Worm (Caenorhabditis elegans): Measurements from ENCODE around the gene sdz-21.

The sdz-21 gene

ce11 chrIII:5660976-5661375 is 4.1 kb upstream of the sdz-21 start, which contains the start of gene F54E7.6:
F54E7.6 (minus strand) TSS chrIII:5661085.
- TF ChIP-seq blmp-1 (tag; optimal IDR thresholded peaks at IDR 0.05) (no peak), lin-32 (GFP tag; optimal IDR thresholded peaks at IDR 0.05) (no peak), sem-2 (GFP tag; optimal IDR thresholded peaks at IDR 0.05) (no peak), pha-4 (tag; optimal IDR thresholded peaks at IDR 0.05) (no peak), ztf-11 (tag; optimal IDR thresholded peaks at IDR 0.05) (no peak), lsy-2 (tag; optimal IDR thresholded peaks at IDR 0.05) (no peak), cnd-1 (tag; optimal IDR thresholded peaks at IDR 0.05) (no peak), sptf-1 (tag; optimal IDR thresholded peaks at IDR 0.05) (no peak), zip-8 (tag; optimal IDR thresholded peaks at IDR 0.05) (peak; percentile 99), ces-1 (GFP tag; optimal IDR thresholded peaks at IDR 0.05) (no peak), hlh-1 (tag; optimal IDR thresholded peaks at IDR 0.05) (no peak), ham-2 (GFP tag; optimal IDR thresholded peaks at IDR 0.05) (peak; percentile 42)

DNA sequence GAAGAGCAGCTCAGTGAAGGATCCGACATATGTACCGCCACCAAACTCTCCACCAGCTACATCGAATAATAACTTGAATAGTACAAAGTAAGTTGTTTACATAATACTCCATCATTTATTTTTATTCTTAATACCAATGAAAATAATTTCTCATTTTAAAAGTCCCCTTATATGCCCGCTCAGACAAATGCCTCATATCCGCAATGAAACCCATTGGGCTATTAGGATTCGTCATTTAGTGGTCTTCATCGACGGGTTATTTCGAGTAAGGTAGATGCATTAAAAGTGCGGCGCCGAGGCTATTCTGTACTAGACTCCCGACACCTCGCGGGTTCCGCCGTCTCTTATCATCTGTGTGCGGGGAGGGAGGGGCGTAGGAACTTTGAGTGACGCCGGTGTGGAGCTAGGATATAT is 3.1 kb downstream of the sdz-21 start:
- TF ChIP-seq nhr-2 (tag; optimal IDR thresholded peaks at IDR 0.05): no peak
- no peak for TF ChIP-seq bed-3 (GFP tag; optimal IDR thresholded peaks at IDR 0.05)
- no peak for TF ChIP-seq cnd-1 (tag; optimal IDR thresholded peaks at IDR 0.05)
- no peak for TF ChIP-seq ztf-11 (tag; optimal IDR thresholded peaks at IDR 0.05)
- no peak for TF ChIP-seq snpc-4 (tag; optimal IDR thresholded peaks at IDR 0.05)
- no peak for TF ChIP-seq lin-13 (tag; optimal IDR thresholded peaks at IDR 0.05)
- no peak for TF ChIP-seq zip-8 (tag; optimal IDR thresholded peaks at IDR 0.05)
- TF ChIP-seq unc-62 (GFP tag; optimal IDR thresholded peaks at IDR 0.05): no peak
- no peak for TF ChIP-seq ceh-39 (tag; optimal IDR thresholded peaks at IDR 0.05)
- no peak for TF ChIP-seq nhr-28 (tag; optimal IDR thresholded peaks at IDR 0.05)
- no peak for TF ChIP-seq ham-2 (GFP tag; optimal IDR thresholded peaks at IDR 0.05)
- no peak for TF ChIP-seq ces-1 (GFP tag; optimal IDR thresholded peaks at IDR 0.05)
- TF ChIP-seq nhr-76 (tag; optimal IDR thresholded peaks at IDR 0.05): no peak
- no peak for TF ChIP-seq drap-1 (GFP tag; optimal IDR thresholded peaks at IDR 0.05)
- no peak for TF ChIP-seq lin-32 (GFP tag; optimal IDR thresholded peaks at IDR 0.05)
- TF ChIP-seq elt-1 (tag; optimal IDR thresholded peaks at IDR 0.05; ENCODE audit: borderline replicate concordance, insufficient read depth): no peak
- TF ChIP-seq M03D4.4 (tag; optimal IDR thresholded peaks at IDR 0.05): no peak
- no peak for TF ChIP-seq blmp-1 (tag; optimal IDR thresholded peaks at IDR 0.05)
- no peak for TF ChIP-seq nhr-12 (tag; optimal IDR thresholded peaks at IDR 0.05)
- TF ChIP-seq mab-5 (tag; optimal IDR thresholded peaks at IDR 0.05): no peak

DNA sequence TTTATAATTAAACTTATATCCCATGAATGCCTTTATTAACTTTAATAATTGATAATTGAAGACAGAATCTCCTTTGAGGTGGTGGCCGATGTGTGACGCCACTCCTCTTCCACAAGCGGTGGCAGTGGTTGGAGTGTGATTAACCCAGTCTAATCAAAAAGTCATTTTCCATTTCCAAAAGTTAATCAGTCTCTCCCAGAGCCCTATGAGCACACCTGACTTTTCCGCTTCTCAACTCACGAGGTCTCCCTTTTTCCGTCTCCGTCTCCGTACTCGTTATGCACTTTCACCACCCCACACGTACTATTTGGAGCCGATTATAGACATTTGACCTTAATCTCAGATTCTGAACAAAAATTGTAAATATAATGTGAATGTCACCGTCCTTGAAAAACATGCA is 14.1 kb downstream of the sdz-21 start:
- TF ChIP-seq nhr-2 (tag; optimal IDR thresholded peaks at IDR 0.05) (no peak), elt-1 (tag; optimal IDR thresholded peaks at IDR 0.05; ENCODE audit: borderline replicate concordance, insufficient read depth) (no peak), drap-1 (GFP tag; optimal IDR thresholded peaks at IDR 0.05) (no peak), ceh-43 (GFP tag; optimal IDR thresholded peaks at IDR 0.05) (no peak), unc-120 (tag; optimal IDR thresholded peaks at IDR 0.05; ENCODE audit: poor library complexity, severe bottlenecking) (peak; percentile 2), ztf-11 (tag; optimal IDR thresholded peaks at IDR 0.05) (no peak), cnd-1 (tag; optimal IDR thresholded peaks at IDR 0.05) (no peak)

DNA sequence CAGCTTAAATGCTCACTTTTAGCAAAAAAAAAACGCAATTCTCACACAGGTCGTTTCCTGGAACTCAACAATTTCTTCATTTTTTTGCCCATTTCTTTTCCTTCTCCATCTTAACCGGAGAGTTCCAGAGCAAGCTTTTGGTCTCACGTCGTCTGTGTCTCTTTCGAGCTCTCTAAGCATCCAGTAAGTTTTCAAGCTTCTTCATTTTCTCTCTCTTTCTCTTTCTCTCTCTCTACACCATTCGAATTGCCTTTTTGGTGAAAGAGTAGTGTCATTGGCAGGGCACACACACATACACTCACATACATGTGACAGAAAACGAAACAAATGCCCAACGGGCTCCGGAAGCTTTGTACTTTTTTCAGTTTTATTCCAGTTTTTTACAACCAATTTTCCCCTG is 16.9 kb downstream of the sdz-21 start:
- TF ChIP-seq ces-1 (GFP tag; optimal IDR thresholded peaks at IDR 0.05) (peak; percentile 32), sem-2 (GFP tag; optimal IDR thresholded peaks at IDR 0.05) (no peak)

DNA sequence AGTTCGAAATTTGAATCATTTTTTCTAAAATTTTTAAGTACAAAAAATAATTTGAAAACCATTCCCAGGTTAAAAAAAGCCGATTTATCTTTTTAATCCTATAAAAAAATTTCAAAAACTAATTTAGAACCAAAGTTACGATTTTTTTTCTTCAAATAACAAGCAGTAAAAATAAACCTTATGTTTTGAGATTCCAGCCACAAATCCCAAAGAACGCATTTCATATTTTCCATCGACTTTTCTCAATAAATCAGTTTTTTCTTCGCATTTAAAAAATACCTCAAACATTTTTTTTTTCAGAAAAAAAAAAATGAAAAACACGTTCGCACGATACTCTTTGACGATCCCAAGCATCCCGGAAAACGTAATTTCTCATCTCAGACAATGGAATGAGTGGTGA is 21.7 kb downstream of the sdz-21 start, which contains the start of gene ckk-1:
ckk-1 (plus strand) TSS at position 301 of the 400 bp plus-strand sequence.
- TF ChIP-seq unc-120 (tag; optimal IDR thresholded peaks at IDR 0.05; ENCODE audit: poor library complexity, severe bottlenecking) (no peak), nhr-237 (tag; optimal IDR thresholded peaks at IDR 0.05) (no peak), nhr-76 (tag; optimal IDR thresholded peaks at IDR 0.05) (no peak), drap-1 (GFP tag; optimal IDR thresholded peaks at IDR 0.05) (no peak), hlh-1 (tag; optimal IDR thresholded peaks at IDR 0.05) (no peak), ham-2 (GFP tag; optimal IDR thresholded peaks at IDR 0.05) (no peak), mep-1 (tag; optimal IDR thresholded peaks at IDR 0.05) (no peak), M03D4.4 (tag; optimal IDR thresholded peaks at IDR 0.05) (no peak), sem-2 (GFP tag; optimal IDR thresholded peaks at IDR 0.05) (no peak), pha-4 (tag; optimal IDR thresholded peaks at IDR 0.05) (no peak), unc-39 (tag; optimal IDR thresholded peaks at IDR 0.05) (no peak), sptf-1 (tag; optimal IDR thresholded peaks at IDR 0.05) (no peak), nhr-2 (tag; optimal IDR thresholded peaks at IDR 0.05) (no peak), elt-3 (tag; optimal IDR thresholded peaks at IDR 0.05) (no peak), ztf-11 (tag; optimal IDR thresholded peaks at IDR 0.05) (no peak), nhr-28 (tag; optimal IDR thresholded peaks at IDR 0.05) (no peak), mab-5 (tag; optimal IDR thresholded peaks at IDR 0.05) (no peak)

All from whole organism, mixed stage, embryonic.